Worm (Caenorhabditis elegans) whole organism, L1 larva: Measurements from ENCODE around the gene ZK688.4.

Experiments used
- C04F5.9 ChIP-seq: sonication (generic microtip); optimal IDR thresholded peaks from 2 replicates; lab custom pipeline; 2016; ENCODE audit warnings: missing genetic modification characterization, missing compliant biosample characterization
- C16A3.4 ChIP-seq: fragments of 150-350 bp; optimal IDR thresholded peaks from 2 replicates; lab custom pipeline; 2014; ENCODE audit warnings: missing biosample characterization, missing genetic modification characterization
- Y116A8C.19 ChIP-seq: sonication (generic microtip); optimal IDR thresholded peaks from 2 replicates; lab custom pipeline; 2016; ENCODE audit warnings: missing compliant biosample characterization, missing genetic modification characterization, borderline replicate concordance
- aha-1 ChIP-seq: fragments of 150-350 bp; optimal IDR thresholded peaks from 2 replicates; lab custom pipeline; 2014; ENCODE audit warnings: missing biosample characterization, missing genetic modification characterization
- aly-2 ChIP-seq: fragments of 150-350 bp; optimal IDR thresholded peaks from 2 replicates; lab custom pipeline; 2014; ENCODE audit warnings: missing biosample characterization, missing genetic modification characterization
- ceh-63 ChIP-seq: fragments of 200-800 bp; sonication (Bioruptor generic); optimal IDR thresholded peaks from 2 replicates; lab custom pipeline; 2018; ENCODE audit warnings: mild to moderate bottlenecking, missing genetic modification characterization, missing compliant biosample characterization
- ceh-82 ChIP-seq, 3 experiments: fragments of 150-350 bp in 1 of 3; sonication (generic microtip) in 2 of 3; optimal IDR thresholded peaks; 2 replicates each; lab custom pipeline; 2014 to 2017; ENCODE audit warnings: missing biosample characterization in 3 of 3, missing genetic modification characterization in 3 of 3
- ceh-88 ChIP-seq: fragments of 200-800 bp; sonication (Bioruptor generic); IDR thresholded peaks from 2 replicates; pipeline ENCODE4 v1.3.6; 2022; ENCODE audit warnings: missing genetic modification characterization, missing compliant biosample characterization
- ceh-90 ChIP-seq: sonication (generic microtip); optimal IDR thresholded peaks from 2 replicates; lab custom pipeline; 2016; ENCODE audit warnings: missing genetic modification characterization, missing compliant biosample characterization
- dpl-1 ChIP-seq, 3 experiments: fragments of 150-350 bp in 2 of 3; sonication (generic microtip) in 1 of 3; optimal IDR thresholded peaks; 2 replicates each; lab custom pipeline; 2014 to 2017; ENCODE audit warnings: missing biosample characterization in 3 of 3, missing genetic modification characterization in 3 of 3, missing genetic modification reagents in 3 of 3
- dsc-1 ChIP-seq: sonication (generic microtip); optimal IDR thresholded peaks from 2 replicates; lab custom pipeline; 2016; ENCODE audit warnings: mild to moderate bottlenecking, missing genetic modification characterization, missing compliant biosample characterization
- efl-1 ChIP-seq, 4 experiments: fragments of 150-350 bp; optimal IDR thresholded peaks in 3 of 4; peaks in 1 of 4; 1 replicate in 1 of 4; 2 replicates in 3 of 4; lab custom pipeline; 2014; ENCODE audit warnings: missing biosample characterization in 2 of 4, missing genetic modification characterization in 2 of 4, missing genetic modification reagents in 2 of 4
- egl-27 ChIP-seq, 2 experiments: fragments of 150-350 bp in 1 of 2; sonication (generic microtip); optimal IDR thresholded peaks; 3 replicates each; lab custom pipeline; 2017 to 2018; ENCODE audit warnings: missing biosample characterization in 2 of 2, missing genetic modification characterization in 2 of 2, missing genetic modification reagents in 2 of 2
- elt-3 ChIP-seq, 6 experiments: fragments of 150-350 bp in 1 of 6; sonication (generic microtip); optimal IDR thresholded peaks; 2 replicates each; lab custom pipeline; 2017 to 2018; ENCODE audit warnings: missing biosample characterization in 6 of 6, missing genetic modification characterization in 6 of 6, inconsistent platforms in 1 of 6
- ets-5 ChIP-seq: fragments of 200-800 bp; sonication (Bioruptor generic); IDR thresholded peaks from 2 replicates; pipeline ENCODE4 v1.3.6; 2022; ENCODE audit warnings: missing genetic modification characterization, missing compliant biosample characterization
- fkh-10 ChIP-seq: sonication (generic microtip); optimal IDR thresholded peaks from 2 replicates; lab custom pipeline; 2017; ENCODE audit warnings: missing biosample characterization, missing genetic modification reagents, missing genetic modification characterization
- fkh-8 ChIP-seq: sonication (generic microtip); optimal IDR thresholded peaks from 2 replicates; lab custom pipeline; 2016; ENCODE audit warnings: mild to moderate bottlenecking, missing genetic modification characterization, missing compliant biosample characterization
- fos-1 ChIP-seq: fragments of 150-350 bp; optimal IDR thresholded peaks from 2 replicates; lab custom pipeline; 2014; ENCODE audit warnings: missing biosample characterization, missing genetic modification characterization
- hlh-17 ChIP-seq: fragments of 200-800 bp; sonication (Bioruptor generic); optimal IDR thresholded peaks from 2 replicates; lab custom pipeline; 2018; ENCODE audit warnings: missing genetic modification characterization, mild to moderate bottlenecking, missing compliant biosample characterization, moderate library complexity, borderline replicate concordance
- jun-1 ChIP-seq: fragments of 150-350 bp; optimal IDR thresholded peaks from 2 replicates; lab custom pipeline; 2014; ENCODE audit warnings: missing biosample characterization, missing genetic modification reagents, missing genetic modification characterization
- lin-13 ChIP-seq: fragments of 150-350 bp; optimal IDR thresholded peaks from 2 replicates; lab custom pipeline; 2014; ENCODE audit warnings: missing biosample characterization, missing genetic modification reagents, missing genetic modification characterization
- lin-35 ChIP-seq, 2 experiments: fragments of 150-350 bp; optimal IDR thresholded peaks; 2 replicates each; lab custom pipeline; 2014; ENCODE audit warnings: missing biosample characterization in 2 of 2, missing genetic modification characterization in 2 of 2, missing genetic modification reagents in 2 of 2
- lsy-2 ChIP-seq, 2 experiments: fragments of 150-350 bp; optimal IDR thresholded peaks; 2 replicates each; lab custom pipeline; 2014; ENCODE audit warnings: missing biosample characterization in 2 of 2, missing genetic modification characterization in 2 of 2
- mab-9 ChIP-seq: fragments of 200-800 bp; sonication (Bioruptor generic); IDR thresholded peaks from 2 replicates; pipeline ENCODE4 v1.3.6; 2022; ENCODE audit warnings: missing genetic modification reagents, missing genetic modification characterization, missing compliant biosample characterization
- mef-2 ChIP-seq: fragments of 150-350 bp; optimal IDR thresholded peaks from 2 replicates; lab custom pipeline; 2014; ENCODE audit warnings: missing biosample characterization, missing genetic modification characterization
- mep-1 ChIP-seq: fragments of 150-350 bp; optimal IDR thresholded peaks from 2 replicates; lab custom pipeline; 2014; ENCODE audit warnings: missing biosample characterization, missing genetic modification characterization
- nhr-20 ChIP-seq: sonication (generic microtip); optimal IDR thresholded peaks from 2 replicates; lab custom pipeline; 2016; ENCODE audit warnings: mild to moderate bottlenecking, missing genetic modification characterization, missing compliant biosample characterization
- nhr-28 ChIP-seq: fragments of 150-350 bp; optimal IDR thresholded peaks from 2 replicates; lab custom pipeline; 2014; ENCODE audit warnings: missing biosample characterization, missing genetic modification characterization
- nhr-47 ChIP-seq: sonication (generic microtip); optimal IDR thresholded peaks from 2 replicates; lab custom pipeline; 2016; ENCODE audit warnings: mild to moderate bottlenecking, missing genetic modification characterization, moderate library complexity, missing compliant biosample characterization
- nhr-71 ChIP-seq: sonication (generic microtip); optimal IDR thresholded peaks from 2 replicates; lab custom pipeline; 2016; ENCODE audit warnings: mild to moderate bottlenecking, missing genetic modification characterization, moderate library complexity, missing compliant biosample characterization
- nhr-77 ChIP-seq: fragments of 150-350 bp; optimal IDR thresholded peaks from 2 replicates; lab custom pipeline; 2014; ENCODE audit warnings: missing biosample characterization, missing genetic modification characterization
- nhr-84 ChIP-seq: sonication (generic microtip); optimal IDR thresholded peaks from 2 replicates; lab custom pipeline; 2017; ENCODE audit warnings: missing biosample characterization, missing genetic modification characterization
- nhr-85 ChIP-seq: sonication (generic microtip); peaks from one replicate; lab custom pipeline; 2016; ENCODE audit warnings: missing genetic modification characterization, inconsistent platforms, missing compliant biosample characterization
- rnt-1 ChIP-seq: sonication (generic microtip); optimal IDR thresholded peaks from 2 replicates; lab custom pipeline; 2016; ENCODE audit warnings: mild to moderate bottlenecking, missing genetic modification characterization, moderate library complexity, missing compliant biosample characterization
- skn-1 ChIP-seq: fragments of 150-350 bp; optimal IDR thresholded peaks from 2 replicates; lab custom pipeline; 2014; ENCODE audit warnings: missing biosample characterization, missing genetic modification characterization
- sptf-1 ChIP-seq: fragments of 150-350 bp; optimal IDR thresholded peaks from 2 replicates; lab custom pipeline; 2014; ENCODE audit warnings: missing biosample characterization, missing genetic modification characterization
- sup-37 ChIP-seq: fragments of 200-800 bp; sonication (Bioruptor generic); optimal IDR thresholded peaks from 2 replicates; lab custom pipeline; 2018; ENCODE audit warnings: mild to moderate bottlenecking, missing genetic modification characterization, missing compliant biosample characterization
- tbx-2 ChIP-seq: sonication (generic microtip); optimal IDR thresholded peaks from 2 replicates; lab custom pipeline; 2016; ENCODE audit warnings: missing genetic modification characterization, missing compliant biosample characterization
- tlp-1 ChIP-seq: fragments of 150-350 bp; optimal IDR thresholded peaks from 2 replicates; lab custom pipeline; 2014; ENCODE audit warnings: missing biosample characterization, missing genetic modification characterization
- unc-130 ChIP-seq: fragments of 150-350 bp; optimal IDR thresholded peaks from 2 replicates; lab custom pipeline; 2017; ENCODE audit warnings: missing biosample characterization, missing genetic modification characterization, inconsistent platforms
- unc-30 ChIP-seq: sonication (generic microtip); optimal IDR thresholded peaks from 2 replicates; lab custom pipeline; 2017; ENCODE audit warnings: missing biosample characterization, missing genetic modification characterization
- unc-86 ChIP-seq: sonication (generic microtip); optimal IDR thresholded peaks from 2 replicates; lab custom pipeline; 2016; ENCODE audit warnings: missing genetic modification characterization, missing compliant biosample characterization
- vab-15 ChIP-seq: sonication (generic microtip); optimal IDR thresholded peaks from 2 replicates; lab custom pipeline; 2017; ENCODE audit warnings: missing genotype, mild to moderate bottlenecking, missing genetic modification characterization, missing compliant biosample characterization
- zag-1 ChIP-seq: fragments of 150-350 bp; optimal IDR thresholded peaks from 2 replicates; lab custom pipeline; 2014; ENCODE audit warnings: missing biosample characterization, missing genetic modification characterization
- zip-4 ChIP-seq: fragments of 200-800 bp; sonication (Bioruptor generic); optimal IDR thresholded peaks from 2 replicates; lab custom pipeline; 2018; ENCODE audit warnings: mild to moderate bottlenecking, missing genetic modification characterization, moderate library complexity, missing compliant biosample characterization
- ztf-4 ChIP-seq: fragments of 150-350 bp; optimal IDR thresholded peaks from 2 replicates; lab custom pipeline; 2014; ENCODE audit warnings: missing biosample characterization, missing genetic modification characterization

The ZK688.4 gene

ce11 chrIII:7854494-7855184 lies 40.2 kb upstream of the ZK688.4 start, which contains the start of gene rpl-35 (continued):
- TF ChIP-seq fkh-8 (tag; lab: Kevin White, UChicago) (peak; percentile 100), zag-1 (tag; lab: Kevin White, UChicago) (peak; percentile 74), mef-2 (tag; lab: Kevin White, UChicago) (peak; percentile 96), efl-1 (optimal IDR thresholded peaks at IDR 0.05; lab: Kevin White, UChicago) (peak; percentile 99 to 100), efl-1 (GFP tag; optimal IDR thresholded peaks at IDR 0.05 in 1 of 2; lab: Kevin White, UChicago) (peak; percentile 100), skn-1 (peak; percentile 99), lin-13 (GFP tag; lab: Kevin White, UChicago) (peak; percentile 100), ets-5 (GFP tag; lab: Robert Waterston, UW) (peak; percentile 88; the same call in 1 of the 2 replicates), aha-1 (peak; percentile 98), ceh-88 (GFP tag; lab: Robert Waterston, UW) (peak; percentile 99), unc-86 (tag; lab: Kevin White, UChicago) (peak; percentile 100), unc-30 (peak; percentile 66), elt-3 (tag; optimal IDR thresholded peaks at IDR 0.05; lab: Kevin White, UChicago) (peak; percentile 98 to 100 (median 98)), nhr-71 (tag; lab: Kevin White, UChicago) (peak; percentile 100), tbx-2 (tag; lab: Kevin White, UChicago) (peak; percentile 100), vab-15 (tag; lab: Kevin White, UChicago) (peak; percentile 98), ceh-90 (tag; lab: Kevin White, UChicago) (peak; percentile 79), C04F5.9 (tag; lab: Kevin White, UChicago) (peak; percentile 98), ztf-4 (tag; lab: Kevin White, UChicago) (peak; percentile 100), mab-9 (peak; percentile 100), fos-1 (tag; lab: Kevin White, UChicago) (peak; percentile 98), hlh-17 (GFP tag; lab: Kevin White, UChicago) (peak; percentile 79), dsc-1 (tag; lab: Kevin White, UChicago) (peak; percentile 100), nhr-84 (peak; percentile 95), lsy-2 (tag; optimal IDR thresholded peaks at IDR 0.05; lab: Kevin White, UChicago) (peak; percentile 98 to 99), ceh-63 (GFP tag; lab: Kevin White, UChicago) (peak; percentile 98), nhr-28 (tag; lab: Kevin White, UChicago) (peak; percentile 15), nhr-77 (tag; lab: Kevin White, UChicago) (peak; percentile 100), fkh-10 (GFP tag; lab: Kevin White, UChicago) (peak; percentile 99), Y116A8C.19 (tag; lab: Kevin White, UChicago) (peak; percentile 61), C16A3.4 (tag; lab: Kevin White, UChicago) (peak; percentile 100), nhr-47 (tag; lab: Kevin White, UChicago) (peak; percentile 100), aly-2 (peak; percentile 99), jun-1 (peak; percentile 99), mep-1 (tag; lab: Kevin White, UChicago) (peak; percentile 99), zip-4 (GFP tag; lab: Kevin White, UChicago) (peak; percentile 98), dpl-1 (GFP tag; optimal IDR thresholded peaks at IDR 0.05; lab: Kevin White, UChicago) (peak; percentile 100), nhr-20 (tag; lab: Kevin White, UChicago) (peak; percentile 100), sup-37 (GFP tag; lab: Kevin White, UChicago) (peak; percentile 99), nhr-85 (peak; percentile 100), lin-35 (GFP tag; optimal IDR thresholded peaks at IDR 0.05; lab: Kevin White, UChicago) (peak; percentile 100), sptf-1 (no peak), tlp-1 (tag; lab: Kevin White, UChicago) (no peak), ceh-82 (tag; optimal IDR thresholded peaks at IDR 0.05; lab: Kevin White, UChicago) (peak; percentile 100), egl-27 (tag; optimal IDR thresholded peaks at IDR 0.05; lab: Kevin White, UChicago) (peak; percentile 85 to 95), unc-130 (peak; percentile 100), rnt-1 (tag; lab: Kevin White, UChicago) (peak; percentile 100)
